Fruit fly (Drosophila melanogaster): ENCODE measurements around the gene CG34012.

CG34012 gene

dm6 chr3L:11119901-11120418, 10.7 kb upstream of the CG34012 start (continued):
- TF ChIP-seq CG17568 (GFP tag; optimal IDR thresholded peaks at IDR 0.05): peak; percentile 22
- TF ChIP-seq CG6765 (GFP tag; optimal IDR thresholded peaks at IDR 0.05): peak; percentile 49
- TF ChIP-seq CG4360 (GFP tag; IDR thresholded peaks at IDR 0.05): peak; percentile 5; the same call in 1 of the 2 replicates
- no peak for TF ChIP-seq CG4854 (GFP tag; optimal IDR thresholded peaks at IDR 0.05)
- no peak for TF ChIP-seq Doc3 (GFP tag; IDR thresholded peaks at IDR 0.05; ENCODE audit: partially characterized antibody)
- TF ChIP-seq dan (GFP tag; IDR thresholded peaks at IDR 0.05): no peak
- TF ChIP-seq luna (GFP tag; optimal IDR thresholded peaks at IDR 0.05): no peak
- TF ChIP-seq sug (tag; optimal IDR thresholded peaks at IDR 0.05): peak; percentile 79
- no peak for TF ChIP-seq sim (GFP tag; IDR thresholded peaks at IDR 0.05)
- no peak for TF ChIP-seq CG9609 (GFP tag; optimal IDR thresholded peaks at IDR 0.05)
- TF ChIP-seq CG5180 (GFP tag; optimal IDR thresholded peaks at IDR 0.05): peak; percentile 31
- TF ChIP-seq Oaz (GFP tag; IDR thresholded peaks at IDR 0.05): no peak
- peak; percentile 13 for TF ChIP-seq CG12219 (GFP tag; optimal IDR thresholded peaks at IDR 0.05)
- no peak for TF ChIP-seq cwo (GFP tag; optimal IDR thresholded peaks at IDR 0.05)
- no peak for TF ChIP-seq CG10274 (GFP tag; optimal IDR thresholded peaks at IDR 0.05)
- no peak for TF ChIP-seq CG7372 (GFP tag; IDR thresholded peaks at IDR 0.05)
- TF ChIP-seq ERR (GFP tag; optimal IDR thresholded peaks at IDR 0.05): no peak
- no peak for TF ChIP-seq Sin3A (optimal IDR thresholded peaks at IDR 0.05)
- peak; percentile 29 for TF ChIP-seq Side (GFP tag; optimal IDR thresholded peaks at IDR 0.05)
- TF ChIP-seq HLH54F (GFP tag; optimal IDR thresholded peaks at IDR 0.05): no peak
- TF ChIP-seq CG2678 (tag; optimal IDR thresholded peaks at IDR 0.05): peak; percentile 53
- TF ChIP-seq salm (tag; optimal IDR thresholded peaks at IDR 0.05): no peak
- no peak for TF ChIP-seq sima (GFP tag; optimal IDR thresholded peaks at IDR 0.05)
- peak; percentile 66 for TF ChIP-seq CG12299 (tag; optimal IDR thresholded peaks at IDR 0.05)
- TF ChIP-seq dm (GFP tag; optimal IDR thresholded peaks at IDR 0.05): no peak
- peak in 1 of 2 experiments; percentile 29 for TF ChIP-seq Hr51 (GFP tag; optimal IDR thresholded peaks at IDR 0.05)
- no peak for TF ChIP-seq ara (GFP tag; IDR thresholded peaks at IDR 0.05)
- TF ChIP-seq CG12155 (GFP tag; optimal IDR thresholded peaks at IDR 0.05): peak; percentile 46
- no peak for TF ChIP-seq HLH4C (GFP tag; IDR thresholded peaks at IDR 0.05; ENCODE audit: partially characterized antibody)
- no peak for TF ChIP-seq GATAe (GFP tag; conservative IDR thresholded peaks at IDR 0.05)
- no peak for TF ChIP-seq Bteb2 (GFP tag; optimal IDR thresholded peaks at IDR 0.05)
- no peak for TF ChIP-seq Eip74EF (GFP tag; optimal IDR thresholded peaks at IDR 0.05)
- no peak for TF ChIP-seq Poxn (GFP tag; IDR thresholded peaks at IDR 0.05)
- TF ChIP-seq knrl (GFP tag; IDR thresholded peaks at IDR 0.05; ENCODE audit: partially characterized antibody): no peak
- no peak for TF ChIP-seq CG1792 (GFP tag; optimal IDR thresholded peaks at IDR 0.05)
- no peak for TF ChIP-seq CG12104 (GFP tag; optimal IDR thresholded peaks at IDR 0.05)
- peak; percentile 52 for TF ChIP-seq CG3407 (GFP tag; optimal IDR thresholded peaks at IDR 0.05)
- peak; percentile 11 for TF ChIP-seq Mad (GFP tag; optimal IDR thresholded peaks at IDR 0.05)
- no peak for TF ChIP-seq Nf-YA (GFP tag; IDR thresholded peaks at IDR 0.05)
- TF ChIP-seq H15 (GFP tag; IDR thresholded peaks at IDR 0.05): no peak
- no peak for TF ChIP-seq tin (GFP tag; optimal IDR thresholded peaks at IDR 0.05)
- TF ChIP-seq CG6791 (GFP tag; IDR thresholded peaks at IDR 0.05; ENCODE audit: partially characterized antibody): no peak
- no peak for TF ChIP-seq Dek (tag; optimal IDR thresholded peaks at IDR 0.05)
- no peak for TF ChIP-seq fu2 (GFP tag; optimal IDR thresholded peaks at IDR 0.05)
- TF ChIP-seq gcm (GFP tag; optimal IDR thresholded peaks at IDR 0.05): peak; percentile 45
- no peak for TF ChIP-seq Ssrp (tag; optimal IDR thresholded peaks at IDR 0.05)
- no peak for TF ChIP-seq Chrac-16 (GFP tag; optimal IDR thresholded peaks at IDR 0.05)
- TF ChIP-seq sqz (GFP tag; optimal IDR thresholded peaks at IDR 0.05): no peak
- peak; percentile 35 for TF ChIP-seq CG2875 (GFP tag; optimal IDR thresholded peaks at IDR 0.05)
- TF ChIP-seq Bgb (GFP tag; IDR thresholded peaks at IDR 0.05; ENCODE audit: partially characterized antibody): no peak; the same call in 1 of the 2 replicates
- TF ChIP-seq Six4 (GFP tag; optimal IDR thresholded peaks at IDR 0.05): no peak
